Fruit fly (Drosophila melanogaster) whole organism, embryonic: Measurements from ENCODE around the gene att-ORFB.

Source experiments
- CG10654 ChIP-seq: fragments of 200-800 bp; sonication (Bioruptor generic); optimal IDR thresholded peaks from 2 replicates; lab custom pipeline; 2016; ENCODE audit warnings: missing biosample characterization, missing genetic modification characterization
- CG11085 ChIP-seq: fragments of 200-800 bp; sonication (Bioruptor generic); IDR thresholded peaks from 2 replicates; pipeline ENCODE4 v1.3.6; 2022; ENCODE audit warnings: missing biosample characterization, missing genetic modification characterization
- CG11696 ChIP-seq: fragments of 200-800 bp; sonication (Bioruptor generic); IDR thresholded peaks from 2 replicates; pipeline ENCODE4 v1.3.6; 2022; ENCODE audit warnings: missing biosample characterization, missing genetic modification characterization
- CG12942 ChIP-seq: fragments of 200-800 bp; sonication (Bioruptor generic); optimal IDR thresholded peaks from 3 replicates; lab custom pipeline; 2016; ENCODE audit warnings: missing biosample characterization, missing genetic modification characterization
- CG14667 ChIP-seq: fragments of 200-800 bp; sonication (Bioruptor generic); IDR thresholded peaks from 2 replicates; pipeline ENCODE4 v1.3.6; 2022; ENCODE audit warnings: missing biosample characterization, missing genetic modification characterization
- CG15269 ChIP-seq: fragments of 200-800 bp; sonication (Bioruptor generic); optimal IDR thresholded peaks from 2 replicates; lab custom pipeline; 2018; ENCODE audit warnings: missing biosample characterization, mild to moderate bottlenecking, missing genetic modification characterization, moderate library complexity
- CG15696 ChIP-seq: fragments of 200-800 bp; sonication (Bioruptor generic); optimal IDR thresholded peaks from 2 replicates; lab custom pipeline; 2019; ENCODE audit warnings: missing biosample characterization, mild to moderate bottlenecking, missing genetic modification characterization, moderate library complexity
- CG1603 ChIP-seq: fragments of 200-800 bp; sonication (Bioruptor generic); optimal IDR thresholded peaks from 2 replicates; lab custom pipeline; 2019; ENCODE audit warnings: missing biosample characterization, mild to moderate bottlenecking, missing genetic modification characterization, moderate library complexity
- CG17912 ChIP-seq: fragments of 200-800 bp; sonication (Bioruptor generic); optimal IDR thresholded peaks from 2 replicates; lab custom pipeline; 2018; ENCODE audit warnings: missing biosample characterization, mild to moderate bottlenecking, missing genetic modification characterization
- CG18011 ChIP-seq: fragments of 200-800 bp; sonication (Bioruptor generic); optimal IDR thresholded peaks from 2 replicates; lab custom pipeline; 2017; ENCODE audit warnings: missing biosample characterization, missing genetic modification characterization, mild to moderate bottlenecking, moderate library complexity, missing genotype
- CG3847 ChIP-seq: fragments of 200-800 bp; sonication (Bioruptor generic); IDR thresholded peaks from 2 replicates; pipeline ENCODE4 v1.3.6; 2022; ENCODE audit warnings: missing biosample characterization, missing genetic modification characterization
- CG3995 ChIP-seq: fragments of 200-800 bp; sonication (Bioruptor generic); optimal IDR thresholded peaks from 3 replicates; lab custom pipeline; 2016; ENCODE audit warnings: missing biosample characterization, missing genetic modification characterization
- CG4404 ChIP-seq: fragments of 200-800 bp; sonication (Bioruptor generic); IDR thresholded peaks from 2 replicates; pipeline ENCODE4 v1.3.6; 2022; ENCODE audit warnings: missing biosample characterization, missing genetic modification characterization
- CG5953 ChIP-seq: fragments of 200-800 bp; sonication (Bioruptor generic); IDR thresholded peaks from 2 replicates; pipeline ENCODE4 v1.3.6; 2022; ENCODE audit warnings: missing biosample characterization, missing genetic modification characterization
- CG6854 ChIP-seq: fragments of 200-800 bp; sonication (Bioruptor generic); optimal IDR thresholded peaks from 3 replicates; lab custom pipeline; 2017; ENCODE audit warnings: missing biosample characterization, mild to moderate bottlenecking, missing genetic modification characterization
- CG7839 ChIP-seq: fragments of 200-800 bp; sonication (Bioruptor generic); optimal IDR thresholded peaks from 3 replicates; lab custom pipeline; 2018; ENCODE audit warnings: missing biosample characterization, mild to moderate bottlenecking, missing genetic modification characterization, moderate library complexity
- CG8290 ChIP-seq, 3 experiments: fragments of 200-800 bp; sonication (Bioruptor generic); optimal IDR thresholded peaks; 2 replicates each; lab custom pipeline; 2016 to 2019; ENCODE audit warnings: missing biosample characterization in 3 of 3, missing genetic modification characterization in 3 of 3, mild to moderate bottlenecking in 2 of 3, moderate library complexity in 1 of 3
- CG8478 ChIP-seq: fragments of >200 bp; optimal IDR thresholded peaks from 2 replicates; lab custom pipeline; 2018
- Chrac-16 ChIP-seq: fragments of 200-800 bp; sonication (Bioruptor generic); optimal IDR thresholded peaks from 3 replicates; lab custom pipeline; 2016; ENCODE audit warnings: missing biosample characterization, missing genetic modification characterization
- Dp ChIP-seq: fragments of 200-800 bp; sonication (Bioruptor generic); optimal IDR thresholded peaks from 2 replicates; lab custom pipeline; 2018; ENCODE audit warnings: missing biosample characterization, mild to moderate bottlenecking, missing genetic modification characterization, moderate library complexity
- Dref ChIP-seq: fragments of 200-800 bp; sonication (Bioruptor generic); IDR thresholded peaks from 2 replicates; pipeline ENCODE4 v1.3.6; 2022; ENCODE audit warnings: missing biosample characterization, missing genetic modification characterization
- Eip74EF ChIP-seq, 2 experiments: fragments of 200-800 bp in 1 of 2; fragments of >200 bp in 1 of 2; sonication (Bioruptor generic) in 1 of 2; optimal IDR thresholded peaks; 2 replicates each; lab custom pipeline; 2017 to 2019; ENCODE audit warnings: missing biosample characterization in 2 of 2, missing genetic modification characterization in 2 of 2, mild to moderate bottlenecking in 1 of 2, moderate library complexity in 1 of 2
- H15 ChIP-seq: fragments of 200-800 bp; sonication (Bioruptor generic); IDR thresholded peaks from 3 replicates; pipeline ENCODE4 v1.3.6; 2022; ENCODE audit warnings: missing biosample characterization, missing genetic modification characterization
- HLH54F ChIP-seq: fragments of 200-800 bp; sonication (Bioruptor generic); optimal IDR thresholded peaks from 3 replicates; lab custom pipeline; 2016; ENCODE audit warnings: missing biosample characterization, missing genetic modification characterization
- Mad ChIP-seq: fragments of 200-800 bp; sonication (Bioruptor generic); optimal IDR thresholded peaks from 2 replicates; lab custom pipeline; 2016; ENCODE audit warnings: missing biosample characterization, missing genetic modification characterization
- Side ChIP-seq: fragments of 200-800 bp; sonication (Bioruptor generic); optimal IDR thresholded peaks from 2 replicates; lab custom pipeline; 2016; ENCODE audit warnings: missing biosample characterization, missing genetic modification characterization
- Sin3A ChIP-seq: fragments of >200 bp; optimal IDR thresholded peaks from 2 replicates; lab custom pipeline; 2018
- Sox102F ChIP-seq: fragments of 200-800 bp; sonication (Bioruptor generic); optimal IDR thresholded peaks from 2 replicates; lab custom pipeline; 2018; ENCODE audit warnings: missing biosample characterization, mild to moderate bottlenecking, missing genetic modification characterization, moderate library complexity
- Tbp ChIP-seq: fragments of >200 bp; optimal IDR thresholded peaks from 2 replicates; lab custom pipeline; 2018; ENCODE audit warnings: missing biosample characterization, missing genetic modification characterization
- Vsx1 ChIP-seq: fragments of 200-800 bp; sonication (Bioruptor generic); optimal IDR thresholded peaks from 2 replicates; lab custom pipeline; 2017; ENCODE audit warnings: missing biosample characterization, mild to moderate bottlenecking, missing genetic modification characterization, missing genetic modification reagents
- YL-1 ChIP-seq: fragments of 200-800 bp; sonication (Bioruptor generic); optimal IDR thresholded peaks from 3 replicates; lab custom pipeline; 2017; ENCODE audit warnings: missing biosample characterization, mild to moderate bottlenecking, missing genetic modification characterization
- ab ChIP-seq: fragments of 200-800 bp; sonication (Bioruptor generic); optimal IDR thresholded peaks from 2 replicates; lab custom pipeline; 2016; ENCODE audit warnings: missing biosample characterization, missing genetic modification characterization
- ap ChIP-seq: fragments of 200-800 bp; sonication (Bioruptor generic); IDR thresholded peaks from 2 replicates; pipeline ENCODE4 v1.3.6; 2022; ENCODE audit warnings: missing biosample characterization, missing genetic modification characterization
- ase ChIP-seq: fragments of 200-800 bp; sonication (Bioruptor generic); IDR thresholded peaks from 3 replicates; pipeline ENCODE4 v1.3.6; 2022; ENCODE audit warnings: missing biosample characterization, missing genetic modification characterization
- bowl ChIP-seq: fragments of 200-800 bp; sonication (Bioruptor generic); IDR thresholded peaks from 2 replicates; pipeline ENCODE4 v1.3.6; 2022; ENCODE audit warnings: missing biosample characterization, missing genetic modification characterization
- cg ChIP-seq: fragments of 200-800 bp; sonication (Bioruptor generic); optimal IDR thresholded peaks from 3 replicates; lab custom pipeline; 2019; ENCODE audit warnings: missing biosample characterization, mild to moderate bottlenecking, missing genetic modification characterization, moderate library complexity
- chn ChIP-seq: fragments of 200-800 bp; sonication (Bioruptor generic); optimal IDR thresholded peaks from 2 replicates; lab custom pipeline; 2016; ENCODE audit warnings: missing biosample characterization, missing genetic modification characterization
- disco-r ChIP-seq: fragments of 200-800 bp; sonication (Bioruptor generic); optimal IDR thresholded peaks from 2 replicates; lab custom pipeline; 2016; ENCODE audit warnings: missing biosample characterization, missing genetic modification characterization
- exex ChIP-seq: fragments of 200-800 bp; sonication (Bioruptor generic); optimal IDR thresholded peaks from 4 replicates; lab custom pipeline; 2018; ENCODE audit warnings: missing biosample characterization, mild to moderate bottlenecking, missing genetic modification characterization, moderate library complexity
- fd64A ChIP-seq: fragments of 200-800 bp; sonication (Bioruptor generic); optimal IDR thresholded peaks from 3 replicates; lab custom pipeline; 2018; ENCODE audit warnings: missing biosample characterization, mild to moderate bottlenecking, missing genetic modification characterization
- lov ChIP-seq, 2 experiments: fragments of 200-800 bp in 1 of 2; fragments of >200 bp in 1 of 2; sonication (Bioruptor generic) in 1 of 2; IDR thresholded peaks in 1 of 2; optimal IDR thresholded peaks in 1 of 2; 2 replicates in 1 of 2; 3 replicates in 1 of 2; pipeline versions ENCODE4 v1.3.6 to Lab custom; 2017 to 2022; ENCODE audit warnings: missing biosample characterization in 1 of 2, missing genetic modification characterization in 1 of 2
- odd ChIP-seq: fragments of 200-800 bp; sonication (Bioruptor generic); optimal IDR thresholded peaks from 2 replicates; lab custom pipeline; 2017; ENCODE audit warnings: missing biosample characterization, mild to moderate bottlenecking, missing genetic modification characterization
- pfk ChIP-seq: fragments of 200-800 bp; sonication (Bioruptor generic); optimal IDR thresholded peaks from 2 replicates; lab custom pipeline; 2018; ENCODE audit warnings: missing biosample characterization, mild to moderate bottlenecking, missing genetic modification characterization, moderate library complexity
- phol ChIP-seq: fragments of 200-800 bp; sonication (Bioruptor generic); optimal IDR thresholded peaks from 3 replicates; lab custom pipeline; 2018; ENCODE audit warnings: missing biosample characterization, mild to moderate bottlenecking, missing genetic modification characterization, moderate library complexity
- psq ChIP-seq: fragments of 200-800 bp; sonication (Bioruptor generic); optimal IDR thresholded peaks from 2 replicates; lab custom pipeline; 2017; ENCODE audit warnings: missing biosample characterization, missing genetic modification characterization
- shn ChIP-seq: fragments of 200-800 bp; sonication (Bioruptor generic); optimal IDR thresholded peaks from 3 replicates; lab custom pipeline; 2016; ENCODE audit warnings: missing biosample characterization, missing genetic modification characterization
- slou ChIP-seq: fragments of 200-800 bp; sonication (Bioruptor generic); optimal IDR thresholded peaks from 3 replicates; lab custom pipeline; 2016; ENCODE audit warnings: missing biosample characterization, missing genetic modification characterization
- zen2 ChIP-seq: fragments of 200-800 bp; sonication (Bioruptor generic); IDR thresholded peaks from 3 replicates; pipeline ENCODE4 v1.3.6; 2022; ENCODE audit warnings: missing biosample characterization, missing genetic modification characterization; ENCODE audit not compliant: partially characterized antibody

att-ORFB gene

dm6 chr3R:20587630-20588479 is 33.7 kb upstream of the att-ORFB start, which contains the start of gene Septin2 (continued):
- TF ChIP-seq CG6854 (GFP tag; lab: Kevin White, UChicago) (peak; percentile 54), disco-r (GFP tag; lab: Kevin White, UChicago) (peak; percentile 26), Side (peak; percentile 58), odd (GFP tag; lab: Kevin White, UChicago) (peak; percentile 85), Dref (GFP tag; lab: Robert Waterston, UW) (no peak), chn (GFP tag; lab: Kevin White, UChicago) (peak; percentile 73), exex (tag; lab: Kevin White, UChicago) (no peak), Dp (GFP tag; lab: Kevin White, UChicago) (peak; percentile 25), CG7839 (peak; percentile 82), CG10654 (peak; percentile 63), CG15269 (peak; percentile 77), ap (GFP tag; lab: Robert Waterston, UW) (peak; percentile 59), CG11696 (GFP tag; lab: Robert Waterston, UW) (peak; percentile 94), Eip74EF (GFP tag; optimal IDR thresholded peaks at IDR 0.05; lab: Kevin White, UChicago) (peak in 1 of 2 experiments; percentile 83), cg (GFP tag; lab: Kevin White, UChicago) (peak; percentile 88), Sin3A (lab: Kevin White, UChicago) (peak; percentile 58), CG4404 (GFP tag; lab: Robert Waterston, UW) (peak; percentile 38), CG15696 (peak; percentile 70), YL-1 (GFP tag; lab: Kevin White, UChicago) (no peak), zen2 (GFP tag; lab: Robert Waterston, UW) (no peak; the same call in 2 of the 3 replicates), psq (GFP tag; lab: Kevin White, UChicago) (peak; percentile 13), shn (GFP tag; lab: Kevin White, UChicago) (peak; percentile 12), fd64A (GFP tag; lab: Kevin White, UChicago) (peak; percentile 66), CG12942 (GFP tag; lab: Kevin White, UChicago) (peak; percentile 75), CG18011 (peak; percentile 31), CG3847 (GFP tag; lab: Robert Waterston, UW) (no peak), CG14667 (GFP tag; lab: Robert Waterston, UW) (peak; percentile 59), CG5953 (GFP tag; lab: Robert Waterston, UW) (0 out of 2 replicates have a peak, but pooled peaks have one; percentile 13), Chrac-16 (GFP tag; lab: Kevin White, UChicago) (peak; percentile 71), lov (optimal IDR thresholded peaks at IDR 0.05; lab: Kevin White, UChicago) (no peak), lov (GFP tag; IDR thresholded peaks at IDR 0.05; lab: Robert Waterston, UW) (0 out of 3 replicates have a peak, but pooled peaks have one; percentile 21), Mad (GFP tag; lab: Kevin White, UChicago) (peak; percentile 38), CG8290 (GFP tag; optimal IDR thresholded peaks at IDR 0.05; lab: Kevin White, UChicago) (peak; percentile 37), CG8290 (tag; optimal IDR thresholded peaks at IDR 0.05; lab: Kevin White, UChicago) (peak in 1 of 2 experiments; percentile 61), pfk (GFP tag; lab: Kevin White, UChicago) (no peak), Tbp (no peak), CG8478 (lab: Kevin White, UChicago) (peak; percentile 76), ab (no peak), Vsx1 (GFP tag; lab: Kevin White, UChicago) (no peak), bowl (no peak), CG11085 (GFP tag; lab: Robert Waterston, UW) (no peak), CG17912 (GFP tag; lab: Kevin White, UChicago) (no peak), ase (GFP tag; lab: Robert Waterston, UW) (peak; percentile 62; the same call in 2 of the 3 replicates), HLH54F (peak; percentile 50), CG1603 (tag; lab: Kevin White, UChicago) (peak; percentile 47), CG3995 (no peak), phol (tag; lab: Kevin White, UChicago) (peak; percentile 86), Sox102F (GFP tag; lab: Kevin White, UChicago) (peak; percentile 82), H15 (GFP tag; lab: Robert Waterston, UW) (no peak), slou (GFP tag; lab: Kevin White, UChicago) (no peak)
